Fruit fly (Drosophila melanogaster) whole organism, embryonic: ENCODE measurements around the gene CG43999.

ENCODE experiments used
- Aef1 ChIP-seq: fragments of 200-800 bp; sonication (Bioruptor generic); IDR thresholded peaks from 3 replicates; pipeline ENCODE4 v1.3.6; 2022; ENCODE audit warnings: missing biosample characterization, missing genetic modification characterization
- Atf-2 ChIP-seq: fragments of 200-800 bp; sonication (Bioruptor generic); optimal IDR thresholded peaks from 2 replicates; lab custom pipeline; 2016; ENCODE audit warnings: missing biosample characterization, missing genetic modification characterization
- Bdp1 ChIP-seq: fragments of 200-800 bp; sonication (Bioruptor generic); optimal IDR thresholded peaks from 3 replicates; lab custom pipeline; 2016; ENCODE audit warnings: missing biosample characterization, missing genetic modification characterization
- CG1024 ChIP-seq: fragments of 200-800 bp; sonication (Bioruptor generic); IDR thresholded peaks from 2 replicates; pipeline ENCODE4 v1.3.6; 2022; ENCODE audit warnings: missing biosample characterization, missing genetic modification characterization
- CG11093 ChIP-seq: fragments of 200-800 bp; sonication (Bioruptor generic); IDR thresholded peaks from 3 replicates; pipeline ENCODE4 v1.3.6; 2022; ENCODE audit warnings: missing biosample characterization, missing genetic modification characterization
- CG11456 ChIP-seq: fragments of 200-800 bp; sonication (Bioruptor generic); IDR thresholded peaks from 3 replicates; pipeline ENCODE4 v1.3.6; 2022; ENCODE audit warnings: missing biosample characterization, missing genetic modification characterization
- CG17359 ChIP-seq: fragments of 200-800 bp; sonication (Bioruptor generic); optimal IDR thresholded peaks from 3 replicates; lab custom pipeline; 2018; ENCODE audit warnings: missing biosample characterization, mild to moderate bottlenecking, missing genetic modification characterization, moderate library complexity
- CG17385 ChIP-seq: fragments of 200-800 bp; sonication (Bioruptor generic); optimal IDR thresholded peaks from 3 replicates; lab custom pipeline; 2018; ENCODE audit warnings: missing biosample characterization, mild to moderate bottlenecking, missing genetic modification characterization
- CG1792 ChIP-seq: fragments of 200-800 bp; sonication (Bioruptor generic); optimal IDR thresholded peaks from 2 replicates; lab custom pipeline; 2016; ENCODE audit warnings: missing biosample characterization, missing genetic modification characterization
- CG18599 ChIP-seq: fragments of 200-800 bp; sonication (Bioruptor generic); optimal IDR thresholded peaks from 3 replicates; lab custom pipeline; 2017; ENCODE audit warnings: missing biosample characterization, missing genetic modification characterization, mild to moderate bottlenecking, moderate library complexity, missing genetic modification reagents
- CG2129 ChIP-seq: fragments of 200-800 bp; sonication (Bioruptor generic); IDR thresholded peaks from 2 replicates; pipeline ENCODE4 v1.3.6; 2022; ENCODE audit warnings: missing biosample characterization, missing genetic modification characterization; ENCODE audit not compliant: partially characterized antibody
- CG31388 ChIP-seq: fragments of 200-800 bp; sonication (Bioruptor generic); optimal IDR thresholded peaks from 2 replicates; lab custom pipeline; 2016; ENCODE audit warnings: missing biosample characterization, missing genetic modification characterization
- CG3847 ChIP-seq: fragments of 200-800 bp; sonication (Bioruptor generic); IDR thresholded peaks from 2 replicates; pipeline ENCODE4 v1.3.6; 2022; ENCODE audit warnings: missing biosample characterization, missing genetic modification characterization
- CG4424 ChIP-seq: fragments of 200-800 bp; sonication (Bioruptor generic); optimal IDR thresholded peaks from 3 replicates; lab custom pipeline; 2016; ENCODE audit warnings: missing biosample characterization, missing genetic modification characterization
- CG7928 ChIP-seq: fragments of 200-800 bp; sonication (Bioruptor generic); optimal IDR thresholded peaks from 2 replicates; lab custom pipeline; 2017; ENCODE audit warnings: missing biosample characterization, mild to moderate bottlenecking, missing genetic modification characterization
- CG8388 ChIP-seq: fragments of 200-800 bp; sonication (Bioruptor generic); optimal IDR thresholded peaks from 2 replicates; lab custom pipeline; 2019; ENCODE audit warnings: missing biosample characterization, mild to moderate bottlenecking, missing genetic modification characterization, moderate library complexity
- Dll ChIP-seq: fragments of 200-800 bp; sonication (Bioruptor generic); IDR thresholded peaks from 4 replicates; pipeline ENCODE4 v1.3.6; 2022; ENCODE audit warnings: missing biosample characterization, missing genetic modification characterization; ENCODE audit not compliant: partially characterized antibody
- H15 ChIP-seq: fragments of 200-800 bp; sonication (Bioruptor generic); IDR thresholded peaks from 3 replicates; pipeline ENCODE4 v1.3.6; 2022; ENCODE audit warnings: missing biosample characterization, missing genetic modification characterization
- HLHmδ ChIP-seq: fragments of 200-800 bp; sonication (Bioruptor generic); optimal IDR thresholded peaks from 2 replicates; lab custom pipeline; 2018; ENCODE audit warnings: missing biosample characterization, mild to moderate bottlenecking, missing genetic modification characterization, moderate library complexity
- HmgZ ChIP-seq: fragments of 200-800 bp; sonication (Bioruptor generic); optimal IDR thresholded peaks from 2 replicates; lab custom pipeline; 2018; ENCODE audit warnings: missing biosample characterization, mild to moderate bottlenecking, missing genetic modification characterization
- MESR4 ChIP-seq: fragments of 200-800 bp; sonication (Bioruptor generic); optimal IDR thresholded peaks from 2 replicates; lab custom pipeline; 2018; ENCODE audit warnings: missing biosample characterization, mild to moderate bottlenecking, missing genetic modification characterization, moderate library complexity
- NC2β ChIP-seq: fragments of 200-800 bp; sonication (Bioruptor generic); optimal IDR thresholded peaks from 2 replicates; lab custom pipeline; 2016; ENCODE audit warnings: missing biosample characterization, missing genetic modification characterization
- Nf-YA ChIP-seq: fragments of 200-800 bp; sonication (Bioruptor generic); IDR thresholded peaks from 2 replicates; pipeline ENCODE4 v1.3.6; 2022; ENCODE audit warnings: missing biosample characterization, missing genetic modification characterization
- Nf-YC ChIP-seq: fragments of 200-800 bp; optimal IDR thresholded peaks from 3 replicates; lab custom pipeline; 2019; ENCODE audit warnings: missing biosample characterization, mild to moderate bottlenecking, missing genetic modification characterization, moderate library complexity
- PHDP ChIP-seq: fragments of 200-800 bp; sonication (Bioruptor generic); optimal IDR thresholded peaks from 3 replicates; lab custom pipeline; 2018; ENCODE audit warnings: missing biosample characterization, mild to moderate bottlenecking, missing genetic modification characterization, moderate library complexity
- Poxn ChIP-seq: fragments of 200-800 bp; sonication (Bioruptor generic); IDR thresholded peaks from 2 replicates; pipeline ENCODE4 v1.3.6; 2022; ENCODE audit warnings: missing biosample characterization, missing genetic modification characterization
- Tbp ChIP-seq: fragments of >200 bp; optimal IDR thresholded peaks from 2 replicates; lab custom pipeline; 2018; ENCODE audit warnings: missing biosample characterization, missing genetic modification characterization
- Vsx1 ChIP-seq: fragments of 200-800 bp; sonication (Bioruptor generic); optimal IDR thresholded peaks from 2 replicates; lab custom pipeline; 2017; ENCODE audit warnings: missing biosample characterization, mild to moderate bottlenecking, missing genetic modification characterization, missing genetic modification reagents
- Xbp1 ChIP-seq: fragments of 200-800 bp; sonication (Bioruptor generic); optimal IDR thresholded peaks from 3 replicates; lab custom pipeline; 2016; ENCODE audit warnings: missing biosample characterization, mild to moderate bottlenecking, missing genetic modification characterization
- Xrp1 ChIP-seq: fragments of 200-800 bp; sonication (Bioruptor generic); IDR thresholded peaks from 2 replicates; pipeline ENCODE4 v1.3.6; 2022; ENCODE audit warnings: missing biosample characterization, missing genetic modification characterization
- ab ChIP-seq: fragments of 200-800 bp; sonication (Bioruptor generic); optimal IDR thresholded peaks from 2 replicates; lab custom pipeline; 2016; ENCODE audit warnings: missing biosample characterization, missing genetic modification characterization
- abd-A ChIP-seq: fragments of 200-800 bp; sonication (Bioruptor generic); optimal IDR thresholded peaks from 3 replicates; lab custom pipeline; 2019; ENCODE audit warnings: missing biosample characterization, mild to moderate bottlenecking, missing genetic modification characterization, moderate library complexity
- ac ChIP-seq: fragments of 200-800 bp; sonication (Bioruptor generic); optimal IDR thresholded peaks from 3 replicates; lab custom pipeline; 2017; ENCODE audit warnings: missing biosample characterization, mild to moderate bottlenecking, missing genetic modification characterization
- al ChIP-seq: fragments of 200-800 bp; sonication (Bioruptor generic); IDR thresholded peaks from 2 replicates; pipeline ENCODE4 v1.3.6; 2022; ENCODE audit warnings: missing biosample characterization, missing genetic modification characterization
- bowl ChIP-seq: fragments of 200-800 bp; sonication (Bioruptor generic); IDR thresholded peaks from 2 replicates; pipeline ENCODE4 v1.3.6; 2022; ENCODE audit warnings: missing biosample characterization, missing genetic modification characterization
- cad ChIP-seq: fragments of >200 bp; optimal IDR thresholded peaks from 2 replicates; lab custom pipeline; 2017; ENCODE audit warnings: missing biosample characterization, missing genetic modification characterization
- dan ChIP-seq: fragments of 200-800 bp; sonication (Bioruptor generic); IDR thresholded peaks from 2 replicates; pipeline ENCODE4 v1.3.6; 2022; ENCODE audit warnings: missing biosample characterization, missing genetic modification characterization
- inv ChIP-seq: fragments of 200-800 bp; sonication (Bioruptor generic); IDR thresholded peaks from 2 replicates; pipeline ENCODE4 v1.3.6; 2022; ENCODE audit warnings: missing biosample characterization, missing genetic modification characterization; ENCODE audit not compliant: partially characterized antibody
- lbe ChIP-seq: fragments of 200-800 bp; sonication (Bioruptor generic); optimal IDR thresholded peaks from 2 replicates; lab custom pipeline; 2016; ENCODE audit warnings: missing biosample characterization, mild to moderate bottlenecking, missing genetic modification characterization
- lilli ChIP-seq: fragments of 200-800 bp; sonication (Bioruptor generic); optimal IDR thresholded peaks from 3 replicates; lab custom pipeline; 2016; ENCODE audit warnings: missing biosample characterization, missing genetic modification characterization
- nerfin-1 ChIP-seq: fragments of 200-800 bp; sonication (Bioruptor generic); optimal IDR thresholded peaks from 3 replicates; lab custom pipeline; 2019; ENCODE audit warnings: missing biosample characterization, mild to moderate bottlenecking, missing genetic modification characterization, moderate library complexity
- onecut ChIP-seq: fragments of 200-800 bp; sonication (Bioruptor generic); IDR thresholded peaks from 2 replicates; pipeline ENCODE4 v1.3.6; 2022; ENCODE audit warnings: missing biosample characterization, missing genetic modification characterization
- p53 ChIP-seq: fragments of 200-800 bp; sonication (Bioruptor generic); optimal IDR thresholded peaks from 2 replicates; lab custom pipeline; 2016; ENCODE audit warnings: missing biosample characterization, missing genetic modification characterization
- sens ChIP-seq: fragments of 200-800 bp; sonication (Bioruptor generic); peaks from one replicate; lab custom pipeline; 2016; ENCODE audit warnings: missing biosample characterization, missing genetic modification characterization
- sim ChIP-seq: fragments of 200-800 bp; sonication (Bioruptor generic); IDR thresholded peaks from 2 replicates; pipeline ENCODE4 v1.3.6; 2022; ENCODE audit warnings: missing biosample characterization, missing genetic modification characterization
- sr ChIP-seq: fragments of 200-800 bp; sonication (Bioruptor generic); IDR thresholded peaks from 3 replicates; pipeline ENCODE4 v1.3.6; 2022; ENCODE audit warnings: missing biosample characterization, missing genetic modification characterization
- tup ChIP-seq: fragments of 200-800 bp; sonication (Bioruptor generic); optimal IDR thresholded peaks from 2 replicates; lab custom pipeline; 2016; ENCODE audit warnings: missing biosample characterization, mild to moderate bottlenecking, missing genetic modification characterization, moderate library complexity
- unc-4 ChIP-seq: fragments of 200-800 bp; sonication (Bioruptor generic); IDR thresholded peaks from 2 replicates; pipeline ENCODE4 v1.3.6; 2022; ENCODE audit warnings: missing biosample characterization, missing genetic modification characterization; ENCODE audit not compliant: partially characterized antibody
- wek ChIP-seq: fragments of 200-800 bp; sonication (Bioruptor generic); optimal IDR thresholded peaks from 3 replicates; lab custom pipeline; 2018; ENCODE audit warnings: missing biosample characterization, mild to moderate bottlenecking, missing genetic modification characterization, moderate library complexity
- zen ChIP-seq: fragments of 200-800 bp; sonication (Bioruptor generic); optimal IDR thresholded peaks from 3 replicates; lab custom pipeline; 2018; ENCODE audit warnings: missing biosample characterization, mild to moderate bottlenecking, missing genetic modification characterization, moderate library complexity

The CG43999 gene

DNA sequence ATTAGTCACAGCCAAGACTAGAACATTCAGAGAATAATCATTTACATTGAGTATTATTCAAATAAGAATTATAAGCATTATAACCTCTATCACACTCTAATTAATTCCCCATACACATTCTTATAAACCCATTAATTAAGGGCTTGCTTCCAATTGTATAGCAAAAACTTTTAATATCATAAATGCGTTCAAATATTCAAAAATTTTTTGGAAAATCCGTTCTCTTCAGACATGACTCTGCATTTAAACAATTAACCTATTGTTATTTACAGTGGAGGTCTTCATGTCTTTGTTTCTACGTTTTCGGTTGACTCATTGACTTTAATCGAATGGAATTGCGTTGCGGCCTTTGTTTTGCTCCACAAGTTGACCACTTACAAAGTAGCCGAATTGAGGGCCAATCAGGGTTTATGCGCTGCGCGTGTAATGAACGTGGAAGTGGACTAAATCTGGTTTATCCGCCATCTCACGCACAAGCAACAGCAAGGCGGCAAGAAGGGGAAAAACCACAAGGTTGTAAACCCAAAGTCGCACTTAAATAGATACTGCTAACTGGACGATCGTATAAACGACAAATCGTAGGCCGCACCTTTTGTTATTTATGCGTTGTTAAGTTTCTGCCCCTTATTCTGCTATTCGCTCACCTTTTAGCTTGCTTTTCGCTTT lies 7.8 kb downstream of the CG43999 start (continued):
- TF ChIP-seq unc-4 (no peak), MESR4 (GFP tag; lab: Kevin White, UChicago) (no peak), CG11093 (GFP tag; lab: Robert Waterston, UW) (0 out of 3 replicates have a peak, but pooled peaks have one; percentile 16), lbe (GFP tag; lab: Kevin White, UChicago) (no peak), Tbp (GFP tag; lab: Kevin White, UChicago) (no peak), HmgZ (peak; percentile 81), Nf-YC (tag; lab: Kevin White, UChicago) (peak; percentile 32), p53 (GFP tag; lab: Kevin White, UChicago) (no peak), HLHmδ (no peak), PHDP (tag; lab: Kevin White, UChicago) (peak; percentile 55), CG3847 (peak; percentile 57), NC2β (GFP tag; lab: Kevin White, UChicago) (peak; percentile 7), CG17359 (tag; lab: Kevin White, UChicago) (peak; percentile 40), sens (GFP tag; lab: Kevin White, UChicago) (peak; percentile 84), zen (tag; lab: Kevin White, UChicago) (no peak), Nf-YA (no peak), CG8388 (GFP tag; lab: Kevin White, UChicago) (no peak), CG18599 (peak; percentile 84), Dll (no peak), ac (no peak), bowl (GFP tag; lab: Robert Waterston, UW) (no peak), Xbp1 (peak; percentile 16), abd-A (peak; percentile 93), cad (GFP tag; lab: Kevin White, UChicago) (no peak), CG31388 (GFP tag; lab: Kevin White, UChicago) (no peak), Poxn (GFP tag; lab: Robert Waterston, UW) (0 out of 2 replicates have a peak, but pooled peaks have one; percentile 28), dan (GFP tag; lab: Robert Waterston, UW) (no peak), Atf-2 (GFP tag; lab: Kevin White, UChicago) (no peak), CG1024 (no peak), inv (no peak), ab (GFP tag; lab: Kevin White, UChicago) (peak; percentile 26), onecut (peak; percentile 35; the same call in 1 of the 2 replicates), Aef1 (peak; percentile 48; the same call in 1 of the 3 replicates), sr (GFP tag; lab: Robert Waterston, UW) (no peak), Bdp1 (GFP tag; lab: Kevin White, UChicago) (no peak), CG1792 (GFP tag; lab: Kevin White, UChicago) (peak; percentile 40), nerfin-1 (tag; lab: Kevin White, UChicago) (no peak), H15 (GFP tag; lab: Robert Waterston, UW) (no peak), tup (GFP tag; lab: Kevin White, UChicago) (no peak), sim (GFP tag; lab: Robert Waterston, UW) (no peak; the same call in 1 of the 2 replicates), CG11456 (GFP tag; lab: Robert Waterston, UW) (peak; percentile 81), CG7928 (GFP tag; lab: Kevin White, UChicago) (no peak), CG4424 (no peak), lilli (GFP tag; lab: Kevin White, UChicago) (peak; percentile 44), al (GFP tag; lab: Robert Waterston, UW) (peak; percentile 56), CG17385 (GFP tag; lab: Kevin White, UChicago) (peak; percentile 25), Xrp1 (peak; percentile 27; the same call in 1 of the 2 replicates), Vsx1 (GFP tag; lab: Kevin White, UChicago) (peak; percentile 76), wek (GFP tag; lab: Kevin White, UChicago) (no peak), CG2129 (GFP tag; lab: Robert Waterston, UW) (no peak)
